Fruit fly (Drosophila melanogaster) whole organism, pupa: ENCODE measurements around the gene Gr98a.

ENCODE experiments used
- CG10348 ChIP-seq: fragments of 200-800 bp; sonication (Bioruptor generic); IDR thresholded peaks from 2 replicates; pipeline ENCODE4 v1.3.6; 2022; ENCODE audit warnings: missing biosample characterization, missing genetic modification characterization
- CG12605 ChIP-seq: fragments of 200-800 bp; sonication (Bioruptor generic); IDR thresholded peaks from 2 replicates; pipeline ENCODE4 v1.3.6; 2022; ENCODE audit warnings: missing biosample characterization, missing genetic modification characterization
- CG13204 ChIP-seq: fragments of 200-800 bp; sonication (Bioruptor generic); optimal IDR thresholded peaks from 2 replicates; lab custom pipeline; 2018; ENCODE audit warnings: missing biosample characterization, mild to moderate bottlenecking, missing genetic modification characterization, moderate library complexity
- CG14655 ChIP-seq: fragments of 200-800 bp; sonication (Bioruptor generic); optimal IDR thresholded peaks from 3 replicates; lab custom pipeline; 2017; ENCODE audit warnings: mild to moderate bottlenecking, missing biosample characterization, missing genetic modification reagents, missing genetic modification characterization
- CG32121 ChIP-seq: fragments of 200-800 bp; sonication (Bioruptor generic); IDR thresholded peaks from 2 replicates; pipeline ENCODE4 v1.3.6; 2022; ENCODE audit warnings: missing biosample characterization, missing genetic modification characterization
- CG4496 ChIP-seq: fragments of 200-800 bp; sonication (Bioruptor generic); IDR thresholded peaks from 3 replicates; pipeline ENCODE4 v1.3.6; 2022; ENCODE audit warnings: missing biosample characterization, missing genetic modification characterization
- CG8301 ChIP-seq: fragments of 200-800 bp; sonication (Bioruptor generic); optimal IDR thresholded peaks from 2 replicates; lab custom pipeline; 2018; ENCODE audit warnings: missing biosample characterization, mild to moderate bottlenecking, missing genetic modification characterization
- EcR ChIP-seq: fragments of 200-800 bp; sonication (Bioruptor generic); optimal IDR thresholded peaks from 3 replicates; lab custom pipeline; 2019; ENCODE audit warnings: missing biosample characterization, missing genetic modification characterization, mild to moderate bottlenecking, moderate library complexity, missing genetic modification reagents
- Ets98B ChIP-seq: fragments of 200-800 bp; sonication (Bioruptor generic); IDR thresholded peaks from 2 replicates; pipeline ENCODE4 v1.3.6; 2022; ENCODE audit warnings: missing biosample characterization, missing genetic modification characterization
- Pif1A ChIP-seq: fragments of 200-800 bp; sonication (Bioruptor generic); optimal IDR thresholded peaks from 3 replicates; lab custom pipeline; 2016; ENCODE audit warnings: missing biosample characterization, missing genetic modification characterization
- Pif1B ChIP-seq: fragments of 200-800 bp; sonication (Bioruptor generic); optimal IDR thresholded peaks from 3 replicates; lab custom pipeline; 2016; ENCODE audit warnings: missing biosample characterization, missing genetic modification characterization
- fd96Ca ChIP-seq: fragments of 200-800 bp; sonication (Bioruptor generic); IDR thresholded peaks from 3 replicates; pipeline ENCODE4 v1.3.6; 2022; ENCODE audit warnings: missing biosample characterization, missing genetic modification characterization
- gl ChIP-seq: fragments of 200-800 bp; sonication (Bioruptor generic); optimal IDR thresholded peaks from 2 replicates; lab custom pipeline; 2018; ENCODE audit warnings: missing biosample characterization, mild to moderate bottlenecking, missing genetic modification characterization

DNA sequence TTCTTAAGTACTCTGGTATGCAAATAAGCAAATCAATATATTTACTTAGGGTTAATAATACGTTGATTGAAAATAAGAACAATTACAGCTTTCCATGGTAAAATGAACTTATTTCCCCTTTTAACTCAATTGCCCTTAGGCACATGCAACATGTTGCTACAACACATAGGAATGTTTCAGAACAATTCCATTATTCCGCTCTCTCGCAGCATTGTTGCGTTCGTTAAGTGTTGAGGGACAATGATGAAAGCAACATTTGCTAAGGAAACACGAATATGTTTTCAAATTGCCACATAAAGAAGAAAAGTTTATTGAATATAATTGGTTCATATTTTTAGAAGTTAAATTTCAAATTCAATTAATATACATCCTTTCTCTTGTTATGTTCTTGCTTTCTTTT lies 49.4 kb upstream of the Gr98a start:
- TF ChIP-seq CG32121, result no peak
- TF ChIP-seq Ets98B (GFP tag; lab: Robert Waterston, UW), result no peak
- no peak for TF ChIP-seq CG12605 (GFP tag; lab: Robert Waterston, UW)
- no peak for TF ChIP-seq Pif1A (GFP tag; lab: Kevin White, UChicago)
- TF ChIP-seq CG8301 (tag; lab: Kevin White, UChicago), result no peak
- TF ChIP-seq Pif1B, result no peak
- TF ChIP-seq CG4496, result no peak
- TF ChIP-seq CG13204 (GFP tag; lab: Kevin White, UChicago), result no peak
- TF ChIP-seq CG10348 (GFP tag; lab: Robert Waterston, UW), result no peak
- TF ChIP-seq fd96Ca (GFP tag; lab: Robert Waterston, UW), result no peak
- no peak for TF ChIP-seq EcR
- TF ChIP-seq gl, result no peak
- TF ChIP-seq CG14655 (GFP tag; lab: Kevin White, UChicago), result no peak
